Worm (Caenorhabditis elegans): ENCODE measurements around the gene cyp-32A1.
A peak's percentile ranks its signal among the peaks of the same experiment; 100 is the strongest.

ce11 chrV:7809320-7810256 is 28.0 kb downstream of the cyp-32A1 start, which contains the start of gene ZK742.3:
- TF ChIP-seq ceh-100 (GFP tag; IDR thresholded peaks at IDR 0.05) (no peak), unc-130 (GFP tag; optimal IDR thresholded peaks at IDR 0.05) (no peak), ama-1 (optimal IDR thresholded peaks at IDR 0.05) (no peak), ama-1 (GFP tag; optimal IDR thresholded peaks at IDR 0.05) (no peak), B0035.1 (tag; optimal IDR thresholded peaks at IDR 0.05) (no peak), madf-10 (tag; optimal IDR thresholded peaks at IDR 0.05) (no peak), F22D6.2 (tag; optimal IDR thresholded peaks at IDR 0.05) (no peak), F55B11.4 (tag; optimal IDR thresholded peaks at IDR 0.05; ENCODE audit: borderline replicate concordance, insufficient read depth) (no peak), let-526 (GFP tag; IDR thresholded peaks at IDR 0.05) (no peak), lin-26 (GFP tag; IDR thresholded peaks at IDR 0.05) (0 out of 2 replicates have a peak, but pooled peaks have one; percentile 20), lin-54 (GFP tag; optimal IDR thresholded peaks at IDR 0.05) (no peak)

All from whole organism, young adult.